Worm (Caenorhabditis elegans) whole organism, mixed stage, embryonic: ENCODE data around the gene dnj-16.

Experiments
- ceh-39 ChIP-seq: fragments of 150-350 bp; optimal IDR thresholded peaks from 2 replicates; lab custom pipeline; 2014; ENCODE audit warnings: missing biosample characterization, missing genetic modification characterization
- lsy-2 ChIP-seq: fragments of 150-350 bp; optimal IDR thresholded peaks from 2 replicates; lab custom pipeline; 2014; ENCODE audit warnings: missing biosample characterization, missing genetic modification characterization
- nhr-237 ChIP-seq: fragments of 150-350 bp; optimal IDR thresholded peaks from 2 replicates; lab custom pipeline; 2014; ENCODE audit warnings: missing biosample characterization, missing genetic modification characterization
- ztf-11 ChIP-seq: fragments of 150-350 bp; optimal IDR thresholded peaks from 2 replicates; lab custom pipeline; 2014; ENCODE audit warnings: missing biosample characterization, missing genetic modification characterization

- TF ChIP-seq nhr-237 (tag; lab: Kevin White, UChicago): no peak
- TF ChIP-seq ceh-39 (tag; lab: Kevin White, UChicago): no peak
- TF ChIP-seq ztf-11 (tag; lab: Kevin White, UChicago): no peak
- no peak for TF ChIP-seq lsy-2 (tag; lab: Kevin White, UChicago)
These were observed 40.4 kb downstream of the dnj-16 start for ce11 chrIII:4231372-4231771.
